Worm (Caenorhabditis elegans) whole organism, late embryonic: Measurements from ENCODE around the gene grl-5.

ENCODE experiments used
- ama-1 ChIP-seq: fragments of 150-350 bp; optimal IDR thresholded peaks from 2 replicates; lab custom pipeline; 2014
- pag-3 ChIP-seq: sonication (generic microtip); optimal IDR thresholded peaks from 2 replicates; lab custom pipeline; 2016; ENCODE audit warnings: missing compliant biosample characterization, missing genetic modification characterization, borderline replicate concordance
- rnt-1 ChIP-seq: sonication (generic microtip); optimal IDR thresholded peaks from 2 replicates; lab custom pipeline; 2016; ENCODE audit warnings: missing genetic modification characterization, missing compliant biosample characterization

- TF ChIP-seq ama-1 (lab: Kevin White, UChicago): no peak
- TF ChIP-seq pag-3 (tag; lab: Kevin White, UChicago): no peak
- no peak for TF ChIP-seq rnt-1 (tag; lab: Kevin White, UChicago)
These were observed 7.0 kb upstream of the grl-5 start, which contains the start of gene skr-14 for ce11 chrV:4421475-4421874.
